Worm (Caenorhabditis elegans) whole organism, L2 larva: ENCODE measurements around the gene M195.2.

Experiments
- C34F6.9 ChIP-seq: fragments of 150-350 bp; optimal IDR thresholded peaks from 2 replicates; lab custom pipeline; 2014; ENCODE audit warnings: missing biosample characterization, missing genetic modification characterization
- R02D3.7 ChIP-seq: fragments of 150-350 bp; optimal IDR thresholded peaks from 2 replicates; lab custom pipeline; 2014; ENCODE audit warnings: missing biosample characterization, missing genetic modification characterization
- Y55F3AM.14 ChIP-seq: fragments of 200-800 bp; sonication (Bioruptor generic); optimal IDR thresholded peaks from 2 replicates; lab custom pipeline; 2018; ENCODE audit warnings: mild to moderate bottlenecking, missing genetic modification characterization, missing compliant biosample characterization
- ZK546.5 ChIP-seq: sonication (generic microtip); optimal IDR thresholded peaks from 2 replicates; lab custom pipeline; 2017; ENCODE audit warnings: missing biosample characterization, missing genetic modification characterization
- alr-1 ChIP-seq: fragments of 150-350 bp; optimal IDR thresholded peaks from 2 replicates; lab custom pipeline; 2014; ENCODE audit warnings: missing biosample characterization, missing genetic modification characterization
- aly-2 ChIP-seq: fragments of 150-350 bp; optimal IDR thresholded peaks from 2 replicates; lab custom pipeline; 2014; ENCODE audit warnings: missing biosample characterization, missing genetic modification characterization
- ama-1 ChIP-seq: fragments of 150-350 bp; optimal IDR thresholded peaks from 2 replicates; lab custom pipeline; 2018; ENCODE audit warnings: inconsistent platforms
- blmp-1 ChIP-seq: sonication (generic microtip); optimal IDR thresholded peaks from 2 replicates; lab custom pipeline; 2017; ENCODE audit warnings: missing genetic modification characterization, mild to moderate bottlenecking, missing compliant biosample characterization, antibody characterized with exemption, moderate library complexity; ENCODE audit not compliant: insufficient read depth
- ceh-16 ChIP-seq: fragments of 150-350 bp; optimal IDR thresholded peaks from 2 replicates; lab custom pipeline; 2014; ENCODE audit warnings: missing biosample characterization, missing genetic modification characterization
- ceh-82 ChIP-seq: fragments of 150-350 bp; optimal IDR thresholded peaks from 2 replicates; lab custom pipeline; 2014; ENCODE audit warnings: missing biosample characterization, missing genetic modification characterization
- crh-2 ChIP-seq: sonication (generic microtip); optimal IDR thresholded peaks from 2 replicates; lab custom pipeline; 2017; ENCODE audit warnings: missing biosample characterization, missing genetic modification characterization
- dmd-4 ChIP-seq: sonication (generic microtip); optimal IDR thresholded peaks from 2 replicates; lab custom pipeline; 2017; ENCODE audit warnings: missing biosample characterization, missing genetic modification characterization
- egl-27 ChIP-seq: sonication (generic microtip); optimal IDR thresholded peaks from 3 replicates; lab custom pipeline; 2017; ENCODE audit warnings: missing biosample characterization, missing genetic modification reagents, missing genetic modification characterization
- elt-1 ChIP-seq: fragments of 150-350 bp; optimal IDR thresholded peaks from 2 replicates; lab custom pipeline; 2014; ENCODE audit warnings: missing biosample characterization, missing genetic modification characterization
- elt-3 ChIP-seq: sonication (generic microtip); optimal IDR thresholded peaks from 2 replicates; lab custom pipeline; 2017; ENCODE audit warnings: missing biosample characterization, missing genetic modification characterization
- fos-1 ChIP-seq: fragments of 150-350 bp; optimal IDR thresholded peaks from 2 replicates; lab custom pipeline; 2014; ENCODE audit warnings: missing biosample characterization, missing genetic modification characterization
- gmeb-1 ChIP-seq: fragments of 150-350 bp; optimal IDR thresholded peaks from 2 replicates; lab custom pipeline; 2014; ENCODE audit warnings: missing biosample characterization, missing genetic modification characterization
- lin-11 ChIP-seq: fragments of 150-350 bp; sonication (generic microtip); optimal IDR thresholded peaks from 2 replicates; lab custom pipeline; 2014; ENCODE audit warnings: missing biosample characterization, missing genetic modification characterization, inconsistent platforms, mixed read lengths
- lin-13 ChIP-seq: fragments of 150-350 bp; optimal IDR thresholded peaks from 2 replicates; lab custom pipeline; 2014; ENCODE audit warnings: missing biosample characterization, missing genetic modification reagents, missing genetic modification characterization
- lin-39 ChIP-seq: fragments of 150-350 bp; optimal IDR thresholded peaks from 2 replicates; lab custom pipeline; 2014; ENCODE audit warnings: missing biosample characterization, missing genetic modification reagents, missing genetic modification characterization
- lsy-2 ChIP-seq, 2 experiments: fragments of 150-350 bp in 1 of 2; sonication (generic microtip) in 1 of 2; optimal IDR thresholded peaks; 2 replicates each; lab custom pipeline; 2014 to 2017; ENCODE audit warnings: missing biosample characterization in 2 of 2, missing genetic modification characterization in 2 of 2
- mab-5 ChIP-seq: fragments of 150-350 bp; optimal IDR thresholded peaks from 2 replicates; lab custom pipeline; 2014; ENCODE audit warnings: missing biosample characterization, missing genetic modification characterization
- mbf-1 ChIP-seq: sonication (generic microtip); optimal IDR thresholded peaks from 2 replicates; lab custom pipeline; 2017; ENCODE audit warnings: missing biosample characterization, missing genetic modification characterization
- mdl-1 ChIP-seq, 2 experiments: fragments of 150-350 bp in 1 of 2; sonication (generic microtip) in 1 of 2; optimal IDR thresholded peaks; 2 replicates each; lab custom pipeline; 2017; ENCODE audit warnings: missing biosample characterization in 2 of 2, missing genetic modification characterization in 2 of 2
- nhr-10 ChIP-seq: sonication (generic microtip); optimal IDR thresholded peaks from 2 replicates; lab custom pipeline; 2017; ENCODE audit warnings: missing biosample characterization, missing genetic modification characterization
- nhr-11 ChIP-seq: fragments of 150-350 bp; optimal IDR thresholded peaks from 2 replicates; lab custom pipeline; 2014; ENCODE audit warnings: missing biosample characterization, missing genetic modification characterization
- nhr-12 ChIP-seq: fragments of 150-350 bp; optimal IDR thresholded peaks from 2 replicates; lab custom pipeline; 2014; ENCODE audit warnings: missing biosample characterization, missing genetic modification characterization
- nhr-129 ChIP-seq: fragments of 150-350 bp; optimal IDR thresholded peaks from 2 replicates; lab custom pipeline; 2014; ENCODE audit warnings: missing biosample characterization, missing genetic modification characterization
- nhr-21 ChIP-seq: fragments of 150-350 bp; optimal IDR thresholded peaks from 2 replicates; lab custom pipeline; 2014; ENCODE audit warnings: missing biosample characterization, missing genetic modification characterization
- nhr-23 ChIP-seq: fragments of 150-350 bp; optimal IDR thresholded peaks from 2 replicates; lab custom pipeline; 2014; ENCODE audit warnings: missing biosample characterization, missing genetic modification reagents, missing genetic modification characterization
- nhr-237 ChIP-seq: fragments of 150-350 bp; optimal IDR thresholded peaks from 2 replicates; lab custom pipeline; 2014; ENCODE audit warnings: missing biosample characterization, missing genetic modification characterization
- nhr-25 ChIP-seq: fragments of 150-350 bp; sonication (generic microtip); optimal IDR thresholded peaks from 3 replicates; lab custom pipeline; 2014; ENCODE audit warnings: missing biosample characterization, missing genetic modification characterization
- nhr-6 ChIP-seq: fragments of 150-350 bp; optimal IDR thresholded peaks from 2 replicates; lab custom pipeline; 2014; ENCODE audit warnings: missing biosample characterization, missing genetic modification characterization
- nhr-77 ChIP-seq: fragments of 150-350 bp; optimal IDR thresholded peaks from 2 replicates; lab custom pipeline; 2014; ENCODE audit warnings: missing biosample characterization, missing genetic modification characterization
- peb-1 ChIP-seq: fragments of 150-350 bp; optimal IDR thresholded peaks from 2 replicates; lab custom pipeline; 2014; ENCODE audit warnings: missing biosample characterization, missing genetic modification characterization
- sem-4 ChIP-seq: fragments of 150-350 bp; optimal IDR thresholded peaks from 2 replicates; lab custom pipeline; 2014; ENCODE audit warnings: missing biosample characterization, missing genetic modification reagents, missing genetic modification characterization
- skn-1 ChIP-seq: sonication (generic microtip); optimal IDR thresholded peaks from 2 replicates; lab custom pipeline; 2017; ENCODE audit warnings: missing biosample characterization, missing genetic modification characterization
- sma-3 ChIP-seq: sonication (generic microtip); optimal IDR thresholded peaks from 2 replicates; lab custom pipeline; 2016; ENCODE audit warnings: missing genetic modification reagents, missing genetic modification characterization, missing compliant biosample characterization
- sma-9 ChIP-seq, 2 experiments: fragments of 150-350 bp in 1 of 2; sonication (generic microtip) in 1 of 2; optimal IDR thresholded peaks; 2 replicates each; lab custom pipeline; 2014 to 2016; ENCODE audit warnings: missing genetic modification characterization in 2 of 2, mild to moderate bottlenecking in 1 of 2, missing biosample characterization in 1 of 2, missing compliant biosample characterization in 1 of 2, missing genetic modification reagents in 1 of 2, moderate library complexity in 1 of 2
- snpc-4 ChIP-seq: fragments of 150-350 bp; optimal IDR thresholded peaks from 2 replicates; lab custom pipeline; 2014; ENCODE audit warnings: missing biosample characterization, missing genetic modification characterization
- unc-39 ChIP-seq: fragments of 150-350 bp; optimal IDR thresholded peaks from 2 replicates; lab custom pipeline; 2014; ENCODE audit warnings: missing biosample characterization, missing genetic modification characterization
- unc-55 ChIP-seq: fragments of 150-350 bp; sonication (generic microtip); optimal IDR thresholded peaks from 3 replicates; lab custom pipeline; 2014; ENCODE audit warnings: missing biosample characterization, missing genetic modification reagents, missing genetic modification characterization
- zag-1 ChIP-seq: fragments of 150-350 bp; optimal IDR thresholded peaks from 2 replicates; lab custom pipeline; 2014; ENCODE audit warnings: missing biosample characterization, missing genetic modification characterization
- ztf-11 ChIP-seq: sonication (generic microtip); optimal IDR thresholded peaks from 2 replicates; lab custom pipeline; 2017; ENCODE audit warnings: missing biosample characterization, missing genetic modification characterization
- ztf-4 ChIP-seq: fragments of 150-350 bp; optimal IDR thresholded peaks from 2 replicates; lab custom pipeline; 2014; ENCODE audit warnings: missing biosample characterization, missing genetic modification characterization

The M195.2 gene

DNA sequence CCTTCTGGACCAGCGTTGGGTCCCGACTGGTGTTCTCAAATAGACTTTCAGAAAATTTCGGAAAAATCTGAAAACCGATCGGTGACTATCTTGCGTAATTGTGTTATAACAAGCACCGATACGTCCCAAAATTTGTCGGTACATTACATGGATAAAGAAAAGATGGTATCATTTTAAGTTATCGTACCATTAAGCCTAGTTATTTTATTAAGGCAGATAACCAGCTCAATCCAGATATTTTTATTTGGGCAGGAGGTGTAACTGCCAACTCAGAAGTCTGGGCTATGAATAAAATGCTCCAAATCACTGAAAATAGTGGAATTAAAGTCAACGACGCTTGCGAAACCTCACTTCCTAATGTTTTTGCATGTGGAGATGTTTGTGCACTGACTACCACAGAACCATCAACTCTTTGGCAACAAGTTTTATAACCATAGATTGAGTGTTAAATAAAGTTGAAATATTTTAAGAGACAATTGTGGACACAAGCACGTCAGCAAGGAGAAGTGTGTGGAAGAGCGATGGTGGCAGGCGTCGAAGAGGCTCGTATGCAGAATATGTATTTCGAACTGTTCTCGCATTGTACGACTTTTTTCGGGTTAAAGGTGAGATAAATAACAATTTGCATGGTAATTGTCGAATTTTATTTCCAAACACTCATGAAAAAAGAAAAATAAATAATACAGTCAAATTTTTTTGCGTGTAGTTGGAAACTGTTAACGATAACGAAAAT, 34.2 kb upstream of the M195.2 start:
- TF ChIP-seq nhr-77 (tag; lab: Kevin White, UChicago) (no peak), ZK546.5 (tag; lab: Kevin White, UChicago) (no peak), nhr-10 (tag; lab: Kevin White, UChicago) (no peak), zag-1 (tag; lab: Kevin White, UChicago) (no peak), nhr-6 (tag; lab: Kevin White, UChicago) (no peak), elt-3 (tag; lab: Kevin White, UChicago) (no peak), mdl-1 (tag; optimal IDR thresholded peaks at IDR 0.05; lab: Kevin White, UChicago) (no peak), Y55F3AM.14 (GFP tag; lab: Kevin White, UChicago) (no peak), mbf-1 (no peak), nhr-23 (tag; lab: Kevin White, UChicago) (no peak), lsy-2 (tag; optimal IDR thresholded peaks at IDR 0.05; lab: Kevin White, UChicago) (no peak), sem-4 (tag; lab: Kevin White, UChicago) (no peak), ztf-4 (no peak), aly-2 (tag; lab: Kevin White, UChicago) (no peak), ceh-82 (tag; lab: Kevin White, UChicago) (no peak), C34F6.9 (tag; lab: Kevin White, UChicago) (no peak), nhr-21 (tag; lab: Kevin White, UChicago) (no peak), ama-1 (no peak)

DNA sequence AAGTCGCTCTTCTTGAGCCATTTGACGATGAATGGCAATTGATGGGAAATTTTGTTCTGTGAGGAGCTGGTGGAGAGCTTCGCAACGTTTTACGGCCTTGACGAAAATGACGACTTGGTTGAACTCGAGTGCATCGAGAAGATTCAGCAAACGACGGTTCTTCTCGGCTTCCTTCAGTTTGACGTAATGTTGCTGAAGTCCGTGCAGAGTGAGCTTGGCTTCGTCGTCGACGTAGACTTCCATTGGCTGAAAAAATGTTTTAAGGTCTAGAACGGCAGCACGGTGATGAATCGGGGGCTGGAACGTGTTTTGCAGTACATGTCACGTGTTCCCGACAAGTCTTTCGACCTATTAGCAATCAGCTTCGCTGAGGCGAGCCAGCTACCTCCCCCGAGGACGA, 33.1 kb upstream of the M195.2 start:
- TF ChIP-seq blmp-1 (tag; lab: Kevin White, UChicago), result no peak
- no peak for TF ChIP-seq ceh-16 (tag; lab: Kevin White, UChicago)
- TF ChIP-seq nhr-12 (tag; lab: Kevin White, UChicago), result no peak
- TF ChIP-seq ama-1, result no peak
- TF ChIP-seq ceh-82 (tag; lab: Kevin White, UChicago), result no peak
- no peak for TF ChIP-seq lsy-2 (tag; optimal IDR thresholded peaks at IDR 0.05; lab: Kevin White, UChicago)
- no peak for TF ChIP-seq C34F6.9 (tag; lab: Kevin White, UChicago)
- TF ChIP-seq gmeb-1 (tag; lab: Kevin White, UChicago), result no peak
- TF ChIP-seq egl-27 (tag; lab: Kevin White, UChicago), result no peak
- no peak for TF ChIP-seq sma-3 (GFP tag; lab: Kevin White, UChicago)
- TF ChIP-seq lin-39 (tag; lab: Kevin White, UChicago), result no peak
- no peak for TF ChIP-seq zag-1 (tag; lab: Kevin White, UChicago)
- TF ChIP-seq snpc-4 (tag; lab: Kevin White, UChicago), result no peak
- no peak for TF ChIP-seq ztf-4

- TF ChIP-seq dmd-4 (tag; lab: Kevin White, UChicago) (no peak), nhr-237 (tag; lab: Kevin White, UChicago) (no peak), nhr-25 (tag; lab: Kevin White, UChicago) (peak; percentile 61), mbf-1 (no peak), unc-55 (GFP tag; lab: Kevin White, UChicago) (peak; percentile 93), lsy-2 (tag; optimal IDR thresholded peaks at IDR 0.05; lab: Kevin White, UChicago) (peak; percentile 50 to 91), mab-5 (tag; lab: Kevin White, UChicago) (peak; percentile 86), nhr-11 (tag; lab: Kevin White, UChicago) (no peak), fos-1 (tag; lab: Kevin White, UChicago) (peak; percentile 44), ceh-82 (tag; lab: Kevin White, UChicago) (no peak), lin-11 (tag; lab: Kevin White, UChicago) (peak; percentile 81), snpc-4 (tag; lab: Kevin White, UChicago) (peak; percentile 40), ama-1 (peak; percentile 68), sem-4 (tag; lab: Kevin White, UChicago) (no peak), nhr-10 (tag; lab: Kevin White, UChicago) (no peak), zag-1 (tag; lab: Kevin White, UChicago) (no peak), blmp-1 (tag; lab: Kevin White, UChicago) (no peak), mdl-1 (tag; optimal IDR thresholded peaks at IDR 0.05; lab: Kevin White, UChicago) (no peak), lin-13 (peak; percentile 79), nhr-21 (tag; lab: Kevin White, UChicago) (peak; percentile 58), nhr-23 (tag; lab: Kevin White, UChicago) (no peak), nhr-12 (tag; lab: Kevin White, UChicago) (no peak), C34F6.9 (tag; lab: Kevin White, UChicago) (peak; percentile 91), alr-1 (tag; lab: Kevin White, UChicago) (peak; percentile 74), lin-39 (tag; lab: Kevin White, UChicago) (peak; percentile 97), nhr-129 (tag; lab: Kevin White, UChicago) (peak; percentile 91), elt-3 (tag; lab: Kevin White, UChicago) (no peak), sma-9 (GFP tag; optimal IDR thresholded peaks at IDR 0.05; lab: Kevin White, UChicago) (peak; percentile 64), sma-9 (tag; optimal IDR thresholded peaks at IDR 0.05; lab: Kevin White, UChicago) (no peak), ZK546.5 (tag; lab: Kevin White, UChicago) (no peak), peb-1 (tag; lab: Kevin White, UChicago) (no peak), aly-2 (tag; lab: Kevin White, UChicago) (no peak), elt-1 (tag; lab: Kevin White, UChicago) (no peak), R02D3.7 (tag; lab: Kevin White, UChicago) (no peak), unc-39 (no peak), ztf-11 (tag; lab: Kevin White, UChicago) (no peak), crh-2 (tag; lab: Kevin White, UChicago) (peak; percentile 83), skn-1 (tag; lab: Kevin White, UChicago) (no peak)
Measured at ce11 chrII:8328820-8329339, 31.7 kb upstream of the M195.2 start, which contains the start of gene hel-1. Gene hel-1, minus strand, starts transcription at chrII:8328870.
